ENCODE assay signal across 2 worm cellular contexts in the genomic region with DNA sequence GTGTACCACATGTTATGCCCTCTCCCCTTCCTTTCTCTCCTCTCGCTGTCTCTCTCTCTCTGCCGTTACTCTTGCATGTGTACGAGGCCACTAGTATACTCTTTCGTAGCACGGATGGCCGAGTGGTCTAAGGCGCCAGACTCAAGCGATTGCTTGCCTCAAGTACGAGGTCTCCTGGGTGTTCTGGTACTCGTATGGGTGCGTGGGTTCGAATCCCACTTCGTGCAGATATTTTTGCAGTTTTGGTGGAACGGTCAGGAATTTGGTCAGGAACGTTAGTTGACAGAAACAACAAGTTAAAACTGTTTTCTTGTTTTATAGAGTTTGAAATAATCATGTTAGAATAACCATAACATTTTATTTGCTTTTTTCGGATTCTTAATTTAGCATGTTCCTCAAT.
TF ChIP-seq lines count a peak whose summit lies in the region.

No protein-coding gene starts in this region.

TF ChIP-seq in whole organism, L4 larva, 104 proteins besides CTCF, POLR2A, EP300 and RAD21 (continued from another document):
- TF ChIP-seq lin-29 (GFP tag; IDR thresholded peaks at IDR 0.05; lab: Robert Waterston, UW): peak; percentile 76; the same call in 1 of the 2 replicates
- TF ChIP-seq daf-12 (tag; optimal IDR thresholded peaks at IDR 0.05; lab: Kevin White, UChicago): no peak
- TF ChIP-seq egl-27 (tag; optimal IDR thresholded peaks at IDR 0.05; lab: Kevin White, UChicago): no peak
- no peak for TF ChIP-seq ceh-28 (tag; optimal IDR thresholded peaks at IDR 0.05; lab: Kevin White, UChicago)
- peak; percentile 66 for TF ChIP-seq zip-2 (tag; optimal IDR thresholded peaks at IDR 0.05; lab: Kevin White, UChicago)
- peak; percentile 83 for TF ChIP-seq hlh-30 (tag; optimal IDR thresholded peaks at IDR 0.05; lab: Kevin White, UChicago; ENCODE audit: insufficient read depth)
- TF ChIP-seq R02D3.7 (tag; optimal IDR thresholded peaks at IDR 0.05; lab: Kevin White, UChicago): no peak
- TF ChIP-seq Y75B8A.6 (GFP tag; IDR thresholded peaks at IDR 0.05; lab: Robert Waterston, UW): peak; percentile 95
- TF ChIP-seq madf-9 (GFP tag; conservative IDR thresholded peaks at IDR 0.05; lab: Robert Waterston, UW): peak; percentile 95
- TF ChIP-seq ceh-62 (tag; optimal IDR thresholded peaks at IDR 0.05; lab: Kevin White, UChicago): no peak
- peak; percentile 91 for TF ChIP-seq nhr-42 (GFP tag; IDR thresholded peaks at IDR 0.05; lab: Robert Waterston, UW)
- TF ChIP-seq F37D6.2 (tag; optimal IDR thresholded peaks at IDR 0.05; lab: Kevin White, UChicago): peak; percentile 83
- TF ChIP-seq zfp-2 (tag; optimal IDR thresholded peaks at IDR 0.05; lab: Kevin White, UChicago): peak; percentile 71
- peak; percentile 90 for TF ChIP-seq lir-3 (tag; optimal IDR thresholded peaks at IDR 0.05; lab: Kevin White, UChicago)
- TF ChIP-seq nhr-25 (tag; optimal IDR thresholded peaks at IDR 0.05; lab: Kevin White, UChicago; ENCODE audit: borderline replicate concordance, insufficient read depth): no peak
- peak; percentile 96 for TF ChIP-seq ctbp-1 (GFP tag; IDR thresholded peaks at IDR 0.05; lab: Robert Waterston, UW)
- TF ChIP-seq hlh-11 (tag; optimal IDR thresholded peaks at IDR 0.05; lab: Kevin White, UChicago): peak; percentile 83
- TF ChIP-seq egl-43 (GFP tag; IDR thresholded peaks at IDR 0.05; lab: Robert Waterston, UW): peak; percentile 99
- TF ChIP-seq aly-2 (tag; optimal IDR thresholded peaks at IDR 0.05; lab: Kevin White, UChicago): no peak
- TF ChIP-seq tag-97 (GFP tag; IDR thresholded peaks at IDR 0.05; lab: Robert Waterston, UW): no peak
- peak; percentile 72 to 79 for TF ChIP-seq hif-1 (tag; optimal IDR thresholded peaks at IDR 0.05; lab: Kevin White, UChicago)
- TF ChIP-seq dmd-6 (GFP tag; IDR thresholded peaks at IDR 0.05; lab: Robert Waterston, UW): peak; percentile 87
- peak; percentile 85 for TF ChIP-seq F10B5.3 (tag; optimal IDR thresholded peaks at IDR 0.05; lab: Kevin White, UChicago)
- peak; percentile 91 for TF ChIP-seq dmd-9 (GFP tag; IDR thresholded peaks at IDR 0.05; lab: Robert Waterston, UW)
- peak; percentile 77 for TF ChIP-seq ceh-32 (tag; optimal IDR thresholded peaks at IDR 0.05; lab: Kevin White, UChicago; ENCODE audit: poor library complexity)
- TF ChIP-seq daf-8 (GFP tag; IDR thresholded peaks at IDR 0.05; lab: Robert Waterston, UW): peak; percentile 80; the same call in 1 of the 2 replicates
- peak; percentile 41 for TF ChIP-seq ces-1 (GFP tag; optimal IDR thresholded peaks at IDR 0.05; lab: Kevin White, UChicago)
- peak; percentile 98 for TF ChIP-seq Y105C5A.15 (GFP tag; IDR thresholded peaks at IDR 0.05; lab: Robert Waterston, UW)
- TF ChIP-seq ceh-82 (tag; optimal IDR thresholded peaks at IDR 0.05; lab: Kevin White, UChicago): no peak
- peak; percentile 88 to 98 for TF ChIP-seq daf-16 (GFP tag; optimal IDR thresholded peaks at IDR 0.05; lab: Kevin White, UChicago)
- TF ChIP-seq daf-16 (tag; optimal IDR thresholded peaks at IDR 0.05; lab: Kevin White, UChicago): peak; percentile 80
- TF ChIP-seq mes-2 (tag; optimal IDR thresholded peaks at IDR 0.05; lab: Kevin White, UChicago; ENCODE audit: poor library complexity, severe bottlenecking): peak; percentile 90
- peak; percentile 99 for TF ChIP-seq lim-7 (GFP tag; IDR thresholded peaks at IDR 0.05; lab: Robert Waterston, UW)
- TF ChIP-seq ZK337.2 (GFP tag; IDR thresholded peaks at IDR 0.05; lab: Robert Waterston, UW): peak; percentile 92
- TF ChIP-seq D1046.2 (GFP tag; IDR thresholded peaks at IDR 0.05; lab: Robert Waterston, UW): peak; percentile 92
- peak; percentile 92 for TF ChIP-seq mep-1 (tag; optimal IDR thresholded peaks at IDR 0.05; lab: Kevin White, UChicago)
- TF ChIP-seq unc-130 (GFP tag; optimal IDR thresholded peaks at IDR 0.05; lab: Kevin White, UChicago): peak; percentile 73
- peak; percentile 89 for TF ChIP-seq Y48G9A.11 (GFP tag; IDR thresholded peaks at IDR 0.05; lab: Robert Waterston, UW)
- peak; percentile 91 for TF ChIP-seq mdt-29 (GFP tag; IDR thresholded peaks at IDR 0.05; lab: Robert Waterston, UW)
- TF ChIP-seq rbr-2 (tag; optimal IDR thresholded peaks at IDR 0.05; lab: Kevin White, UChicago): peak; percentile 92
- TF ChIP-seq ceh-20 (GFP tag; IDR thresholded peaks at IDR 0.05; lab: Robert Waterston, UW): peak; percentile 91
- peak; percentile 80 for TF ChIP-seq nhr-77 (tag; optimal IDR thresholded peaks at IDR 0.05; lab: Kevin White, UChicago)
- TF ChIP-seq php-3 (GFP tag; IDR thresholded peaks at IDR 0.05; lab: Robert Waterston, UW): peak; percentile 91
- TF ChIP-seq nhr-48 (tag; optimal IDR thresholded peaks at IDR 0.05; lab: Kevin White, UChicago): peak; percentile 84
- no peak for TF ChIP-seq nhr-76 (tag; optimal IDR thresholded peaks at IDR 0.05; lab: Kevin White, UChicago)
- peak; percentile 81 for TF ChIP-seq F49E8.2 (tag; optimal IDR thresholded peaks at IDR 0.05; lab: Kevin White, UChicago; ENCODE audit: borderline replicate concordance)
- peak; percentile 84 for TF ChIP-seq nhr-111 (GFP tag; optimal IDR thresholded peaks at IDR 0.05; lab: Kevin White, UChicago)
- peak; percentile 68; the same call in 1 of the 2 replicates for TF ChIP-seq zfp-3 (GFP tag; conservative IDR thresholded peaks at IDR 0.05; lab: Robert Waterston, UW)
- TF ChIP-seq F44E2.7 (GFP tag; IDR thresholded peaks at IDR 0.05; lab: Robert Waterston, UW): peak; percentile 95
- peak; percentile 92 for TF ChIP-seq sdz-12 (GFP tag; optimal IDR thresholded peaks at IDR 0.05; lab: Kevin White, UChicago)
- TF ChIP-seq lin-13 (GFP tag; optimal IDR thresholded peaks at IDR 0.05; lab: Kevin White, UChicago): peak; percentile 83

TF ChIP-seq in whole organism, late embryonic, 69 proteins besides CTCF, POLR2A, EP300 and RAD21 (continued from another document):
- TF ChIP-seq nfya-1 (tag; optimal IDR thresholded peaks at IDR 0.05; lab: Kevin White, UChicago) (peak; percentile 88), tbx-2 (tag; optimal IDR thresholded peaks at IDR 0.05; lab: Kevin White, UChicago) (peak; percentile 98), hlh-30 (tag; optimal IDR thresholded peaks at IDR 0.05; lab: Kevin White, UChicago; ENCODE audit: insufficient read depth) (peak; percentile 82), unc-55 (GFP tag; optimal IDR thresholded peaks at IDR 0.05; lab: Kevin White, UChicago) (peak; percentile 41), pha-2 (tag; optimal IDR thresholded peaks at IDR 0.05; lab: Kevin White, UChicago) (peak; percentile 96), ahr-1 (tag; optimal IDR thresholded peaks at IDR 0.05; lab: Kevin White, UChicago) (peak; percentile 97), ceh-34 (tag; optimal IDR thresholded peaks at IDR 0.05; lab: Kevin White, UChicago) (peak; percentile 99), fax-1 (tag; optimal IDR thresholded peaks at IDR 0.05; lab: Kevin White, UChicago) (peak; percentile 97), sdc-2 (tag; optimal IDR thresholded peaks at IDR 0.05; lab: Kevin White, UChicago) (peak; percentile 96)
